Fruit fly (Drosophila melanogaster) whole organism, embryonic: ENCODE data around the gene Naa80.
A peak's percentile ranks its signal among the peaks of the same experiment; 100 is the strongest.

ENCODE experiments used
- Atf6 ChIP-seq: fragments of 200-800 bp; sonication (Bioruptor generic); IDR thresholded peaks from 2 replicates; pipeline ENCODE4 v1.3.6; 2022; ENCODE audit warnings: missing biosample characterization, missing genetic modification characterization
- CG13287 ChIP-seq: fragments of 200-800 bp; sonication (Bioruptor generic); IDR thresholded peaks from 2 replicates; pipeline ENCODE4 v1.3.6; 2022; ENCODE audit warnings: missing biosample characterization, missing genetic modification characterization; ENCODE audit not compliant: partially characterized antibody
- CG14860 ChIP-seq: fragments of 200-800 bp; sonication (Bioruptor generic); IDR thresholded peaks from 3 replicates; pipeline ENCODE4 v1.3.6; 2022; ENCODE audit warnings: missing biosample characterization, missing genetic modification characterization; ENCODE audit not compliant: partially characterized antibody
- CG15514 ChIP-seq: fragments of 200-800 bp; sonication (Bioruptor generic); optimal IDR thresholded peaks from 3 replicates; lab custom pipeline; 2017; ENCODE audit warnings: missing biosample characterization, missing genetic modification characterization, mild to moderate bottlenecking, moderate library complexity, missing genetic modification reagents
- CG15601 ChIP-seq: fragments of 200-800 bp; sonication (Bioruptor generic); optimal IDR thresholded peaks from 3 replicates; lab custom pipeline; 2019; ENCODE audit warnings: missing biosample characterization, mild to moderate bottlenecking, missing genetic modification characterization, moderate library complexity
- CG16863 ChIP-seq: fragments of 200-800 bp; sonication (Bioruptor generic); optimal IDR thresholded peaks from 3 replicates; lab custom pipeline; 2016; ENCODE audit warnings: missing biosample characterization, missing genetic modification characterization
- CG17612 ChIP-seq: fragments of 200-800 bp; sonication (Bioruptor generic); IDR thresholded peaks from 2 replicates; pipeline ENCODE4 v1.3.6; 2022; ENCODE audit warnings: missing biosample characterization, missing genetic modification characterization
- CG18262 ChIP-seq: fragments of 200-800 bp; optimal IDR thresholded peaks from 3 replicates; lab custom pipeline; 2019; ENCODE audit warnings: missing biosample characterization, mild to moderate bottlenecking, missing genetic modification characterization, moderate library complexity
- CG18476 ChIP-seq: fragments of 200-800 bp; sonication (Bioruptor generic); optimal IDR thresholded peaks from 2 replicates; lab custom pipeline; 2016; ENCODE audit warnings: missing biosample characterization, mild to moderate bottlenecking, missing genetic modification characterization
- CG18764 ChIP-seq: fragments of 200-800 bp; sonication (Bioruptor generic); optimal IDR thresholded peaks from 3 replicates; lab custom pipeline; 2016; ENCODE audit warnings: missing biosample characterization, missing genetic modification characterization
- CG4360 ChIP-seq: fragments of 200-800 bp; sonication (Bioruptor generic); IDR thresholded peaks from 2 replicates; pipeline ENCODE4 v1.3.6; 2022; ENCODE audit warnings: missing biosample characterization, missing genetic modification characterization
- CG5180 ChIP-seq: fragments of 200-800 bp; sonication (Bioruptor generic); optimal IDR thresholded peaks from 3 replicates; lab custom pipeline; 2017; ENCODE audit warnings: missing biosample characterization, missing genetic modification characterization, mild to moderate bottlenecking, moderate library complexity, missing genetic modification reagents
- CG5953 ChIP-seq: fragments of 200-800 bp; sonication (Bioruptor generic); IDR thresholded peaks from 2 replicates; pipeline ENCODE4 v1.3.6; 2022; ENCODE audit warnings: missing biosample characterization, missing genetic modification characterization
- CG9797 ChIP-seq: fragments of 200-800 bp; sonication (Bioruptor generic); optimal IDR thresholded peaks from 3 replicates; lab custom pipeline; 2018; ENCODE audit warnings: missing biosample characterization, mild to moderate bottlenecking, missing genetic modification characterization
- Deaf1 ChIP-seq: fragments of 200-800 bp; optimal IDR thresholded peaks from 3 replicates; lab custom pipeline; 2019; ENCODE audit warnings: missing biosample characterization, mild to moderate bottlenecking, missing genetic modification characterization, moderate library complexity
- Dip2 ChIP-seq: fragments of 200-800 bp; sonication (Bioruptor generic); IDR thresholded peaks from 2 replicates; pipeline ENCODE4 v1.3.6; 2022; ENCODE audit warnings: missing biosample characterization, missing genetic modification characterization
- E2f2 ChIP-seq: fragments of 200-800 bp; sonication (Bioruptor generic); IDR thresholded peaks from 2 replicates; pipeline ENCODE4 v1.3.6; 2022; ENCODE audit warnings: missing biosample characterization, missing genetic modification characterization
- Eip74EF ChIP-seq, 2 experiments: fragments of 200-800 bp in 1 of 2; fragments of >200 bp in 1 of 2; sonication (Bioruptor generic) in 1 of 2; optimal IDR thresholded peaks; 2 replicates each; lab custom pipeline; 2017 to 2019; ENCODE audit warnings: missing biosample characterization in 2 of 2, missing genetic modification characterization in 2 of 2, mild to moderate bottlenecking in 1 of 2, moderate library complexity in 1 of 2
- Hr3 ChIP-seq: fragments of 200-800 bp; sonication (Bioruptor generic); optimal IDR thresholded peaks from 3 replicates; lab custom pipeline; 2016; ENCODE audit warnings: missing biosample characterization, missing genetic modification characterization
- Hsf ChIP-seq: fragments of 200-800 bp; sonication (Bioruptor generic); optimal IDR thresholded peaks from 3 replicates; lab custom pipeline; 2016; ENCODE audit warnings: missing biosample characterization, missing genetic modification characterization
- Scr ChIP-seq: fragments of 200-800 bp; sonication (Bioruptor generic); IDR thresholded peaks from 2 replicates; pipeline ENCODE4 v1.3.6; 2022; ENCODE audit warnings: missing biosample characterization, missing genetic modification characterization; ENCODE audit not compliant: partially characterized antibody
- Sox102F ChIP-seq: fragments of 200-800 bp; sonication (Bioruptor generic); optimal IDR thresholded peaks from 2 replicates; lab custom pipeline; 2018; ENCODE audit warnings: missing biosample characterization, mild to moderate bottlenecking, missing genetic modification characterization, moderate library complexity
- Xbp1 ChIP-seq: fragments of 200-800 bp; sonication (Bioruptor generic); optimal IDR thresholded peaks from 3 replicates; lab custom pipeline; 2016; ENCODE audit warnings: missing biosample characterization, mild to moderate bottlenecking, missing genetic modification characterization
- al ChIP-seq: fragments of 200-800 bp; sonication (Bioruptor generic); IDR thresholded peaks from 2 replicates; pipeline ENCODE4 v1.3.6; 2022; ENCODE audit warnings: missing biosample characterization, missing genetic modification characterization
- amos ChIP-seq: fragments of 200-800 bp; sonication (Bioruptor generic); IDR thresholded peaks from 2 replicates; pipeline ENCODE4 v1.3.6; 2022; ENCODE audit warnings: missing biosample characterization, missing genetic modification characterization; ENCODE audit not compliant: partially characterized antibody
- bbx ChIP-seq: fragments of 200-800 bp; sonication (Bioruptor generic); IDR thresholded peaks from 2 replicates; pipeline ENCODE4 v1.3.6; 2022; ENCODE audit warnings: missing biosample characterization, missing genetic modification characterization; ENCODE audit not compliant: partially characterized antibody
- bowl ChIP-seq: fragments of 200-800 bp; sonication (Bioruptor generic); IDR thresholded peaks from 2 replicates; pipeline ENCODE4 v1.3.6; 2022; ENCODE audit warnings: missing biosample characterization, missing genetic modification characterization
- crp ChIP-seq, 2 experiments: fragments of 200-800 bp; sonication (Bioruptor generic); optimal IDR thresholded peaks; 2 replicates in 1 of 2; 3 replicates in 1 of 2; lab custom pipeline; 2017; ENCODE audit warnings: missing biosample characterization in 2 of 2, missing genetic modification characterization in 2 of 2, mild to moderate bottlenecking in 1 of 2, moderate library complexity in 1 of 2
- dan ChIP-seq: fragments of 200-800 bp; sonication (Bioruptor generic); IDR thresholded peaks from 2 replicates; pipeline ENCODE4 v1.3.6; 2022; ENCODE audit warnings: missing biosample characterization, missing genetic modification characterization
- dmrt11E ChIP-seq: fragments of 200-800 bp; sonication (Bioruptor generic); optimal IDR thresholded peaks from 3 replicates; lab custom pipeline; 2018; ENCODE audit warnings: missing biosample characterization, mild to moderate bottlenecking, missing genetic modification characterization, moderate library complexity
- fru ChIP-seq: fragments of >200 bp; optimal IDR thresholded peaks from 2 replicates; lab custom pipeline; 2017
- hbn ChIP-seq: fragments of 200-800 bp; sonication (Bioruptor generic); IDR thresholded peaks from 2 replicates; pipeline ENCODE4 v1.3.6; 2022; ENCODE audit warnings: missing biosample characterization, missing genetic modification characterization; ENCODE audit not compliant: partially characterized antibody
- her ChIP-seq: fragments of 200-800 bp; sonication (Bioruptor generic); optimal IDR thresholded peaks from 2 replicates; lab custom pipeline; 2016; ENCODE audit warnings: missing biosample characterization, missing genetic modification characterization
- inv ChIP-seq: fragments of 200-800 bp; sonication (Bioruptor generic); IDR thresholded peaks from 2 replicates; pipeline ENCODE4 v1.3.6; 2022; ENCODE audit warnings: missing biosample characterization, missing genetic modification characterization; ENCODE audit not compliant: partially characterized antibody
- kni ChIP-seq: fragments of 200-800 bp; sonication (Bioruptor generic); optimal IDR thresholded peaks from 3 replicates; lab custom pipeline; 2017; ENCODE audit warnings: mild to moderate bottlenecking, missing biosample characterization, missing genetic modification reagents, missing genetic modification characterization
- lbe ChIP-seq: fragments of 200-800 bp; sonication (Bioruptor generic); optimal IDR thresholded peaks from 2 replicates; lab custom pipeline; 2016; ENCODE audit warnings: missing biosample characterization, mild to moderate bottlenecking, missing genetic modification characterization
- nmo ChIP-seq: fragments of 200-800 bp; sonication (Bioruptor generic); optimal IDR thresholded peaks from 2 replicates; lab custom pipeline; 2018; ENCODE audit warnings: missing biosample characterization, mild to moderate bottlenecking, missing genetic modification characterization, moderate library complexity
- org-1 ChIP-seq: fragments of 200-800 bp; sonication (Bioruptor generic); optimal IDR thresholded peaks from 2 replicates; lab custom pipeline; 2017; ENCODE audit warnings: missing biosample characterization, missing genetic modification characterization
- pan ChIP-seq, 4 experiments: fragments of >200 bp in 3 of 4; fragments of 200-800 bp in 1 of 4; sonication (Bioruptor generic) in 1 of 4; optimal IDR thresholded peaks in 3 of 4; IDR thresholded peaks in 1 of 4; 2 replicates each; pipeline versions ENCODE4 v1.3.6 to Lab custom; 2017 to 2022; ENCODE audit warnings: missing biosample characterization in 2 of 4, missing genetic modification characterization in 2 of 4, mixed read lengths in 1 of 4
- schlank ChIP-seq: fragments of 200-800 bp; sonication (Bioruptor generic); optimal IDR thresholded peaks from 2 replicates; lab custom pipeline; 2018; ENCODE audit warnings: missing biosample characterization, mild to moderate bottlenecking, missing genetic modification characterization
- scrt ChIP-seq: fragments of 200-800 bp; sonication (Bioruptor generic); optimal IDR thresholded peaks from 2 replicates; lab custom pipeline; 2018; ENCODE audit warnings: missing biosample characterization, mild to moderate bottlenecking, missing genetic modification characterization, moderate library complexity
- ssp ChIP-seq: fragments of 200-800 bp; sonication (Bioruptor generic); IDR thresholded peaks from 2 replicates; pipeline ENCODE4 v1.3.6; 2022; ENCODE audit warnings: missing biosample characterization, missing genetic modification characterization
- stc ChIP-seq: fragments of 200-800 bp; sonication (Bioruptor generic); IDR thresholded peaks from 2 replicates; pipeline ENCODE4 v1.3.6; 2022; ENCODE audit warnings: missing biosample characterization, missing genetic modification characterization
- tll ChIP-seq, 2 experiments: fragments of 200-800 bp in 1 of 2; fragments of >200 bp in 1 of 2; sonication (Bioruptor generic) in 1 of 2; optimal IDR thresholded peaks; 2 replicates each; lab custom pipeline; 2017 to 2019; ENCODE audit warnings: missing biosample characterization in 2 of 2, missing genetic modification characterization in 2 of 2, mild to moderate bottlenecking in 1 of 2, moderate library complexity in 1 of 2
- trh ChIP-seq: fragments of 200-800 bp; sonication (Bioruptor generic); optimal IDR thresholded peaks from 2 replicates; lab custom pipeline; 2016; ENCODE audit warnings: missing biosample characterization, missing genetic modification characterization
- unc-4 ChIP-seq: fragments of 200-800 bp; sonication (Bioruptor generic); IDR thresholded peaks from 2 replicates; pipeline ENCODE4 v1.3.6; 2022; ENCODE audit warnings: missing biosample characterization, missing genetic modification characterization; ENCODE audit not compliant: partially characterized antibody

Naa80 gene

DNA sequence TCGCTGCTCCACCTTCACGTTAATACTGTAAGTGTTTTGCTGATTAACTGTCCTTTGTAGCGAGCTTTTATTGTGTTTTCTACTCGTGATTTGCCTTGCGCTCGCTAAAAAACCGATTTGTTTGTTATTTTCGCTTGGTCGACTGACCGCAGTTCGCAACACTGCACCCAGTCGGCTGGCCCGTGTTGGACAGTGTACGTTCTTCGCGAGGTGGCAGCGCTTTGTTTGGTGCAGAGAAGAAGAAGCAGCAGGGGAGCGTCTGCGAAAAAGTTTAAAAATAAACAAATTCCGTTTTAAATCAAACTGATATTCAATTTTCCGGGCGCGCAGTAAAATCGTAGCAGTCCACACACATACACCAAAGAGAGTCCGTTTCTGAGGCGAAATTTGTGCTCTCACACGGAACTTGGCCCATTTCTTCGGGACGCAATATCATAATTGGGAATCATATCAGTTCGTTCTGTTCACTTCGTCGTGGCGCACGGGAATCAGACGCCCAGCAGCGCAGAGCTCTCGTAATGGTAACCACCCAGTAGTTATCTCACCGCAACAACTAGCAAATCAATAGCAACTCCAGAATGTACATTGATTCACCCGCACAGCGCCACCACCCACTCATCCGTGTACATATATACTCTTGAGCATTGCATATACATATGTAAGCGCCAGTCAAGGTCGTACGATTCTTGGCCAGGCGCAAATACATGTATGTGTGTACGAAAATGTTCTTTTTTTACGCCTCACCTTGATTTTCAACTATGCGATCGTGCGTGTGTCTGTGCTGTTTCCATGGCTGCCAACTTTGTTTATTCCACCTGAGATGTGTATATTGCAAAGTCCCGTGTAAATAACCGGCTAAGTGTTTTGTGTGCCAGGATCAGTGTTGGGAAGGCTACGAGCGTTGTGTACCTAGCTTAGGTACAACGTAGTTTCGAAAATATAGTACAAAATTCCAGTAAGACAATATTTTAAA is at the start of gene Naa80 (continued):
- peak; percentile 54 for TF ChIP-seq CG13287
- TF ChIP-seq CG14860 (GFP tag; lab: Robert Waterston, UW), result no peak
- no peak for TF ChIP-seq CG9797 (GFP tag; lab: Kevin White, UChicago)
- no peak; the same call in 1 of the 2 replicates for TF ChIP-seq unc-4 (GFP tag; lab: Robert Waterston, UW)
- TF ChIP-seq Atf6, result peak; percentile 29; the same call in 1 of the 2 replicates
- no peak for TF ChIP-seq Dip2 (GFP tag; lab: Robert Waterston, UW)
- peak; percentile 65 for TF ChIP-seq bbx (GFP tag; lab: Robert Waterston, UW)
- peak; percentile 54 for TF ChIP-seq Hr3 (GFP tag; lab: Kevin White, UChicago)
- no peak for TF ChIP-seq hbn
- peak; percentile 53 for TF ChIP-seq Deaf1
- TF ChIP-seq scrt (GFP tag; lab: Kevin White, UChicago), result no peak
- TF ChIP-seq Xbp1 (GFP tag; lab: Kevin White, UChicago), result peak; percentile 73
- no peak for TF ChIP-seq Sox102F (GFP tag; lab: Kevin White, UChicago)
- no peak for TF ChIP-seq dan
- no peak for TF ChIP-seq Eip74EF (GFP tag; optimal IDR thresholded peaks at IDR 0.05; lab: Kevin White, UChicago)
- peak; percentile 28; the same call in 1 of the 2 replicates for TF ChIP-seq inv
- peak; percentile 63 for TF ChIP-seq lbe (GFP tag; lab: Kevin White, UChicago)
- no peak for TF ChIP-seq org-1
- TF ChIP-seq Hsf (GFP tag; lab: Kevin White, UChicago), result peak; percentile 75
- peak; percentile 34 for TF ChIP-seq CG18764 (GFP tag; lab: Kevin White, UChicago)
- TF ChIP-seq pan (optimal IDR thresholded peaks at IDR 0.05; lab: Kevin White, UChicago), result no peak
- peak in 1 of 2 experiments; percentile 54 for TF ChIP-seq pan (GFP tag; optimal IDR thresholded peaks at IDR 0.05 in 1 of 2, IDR thresholded peaks at IDR 0.05 in 1 of 2)
- peak; percentile 64 for TF ChIP-seq amos
- TF ChIP-seq CG16863, result peak; percentile 27
- TF ChIP-seq nmo (GFP tag; lab: Kevin White, UChicago), result peak; percentile 63
- TF ChIP-seq CG15601 (tag; lab: Kevin White, UChicago), result peak; percentile 22
- peak; percentile 83 for TF ChIP-seq CG15514
- TF ChIP-seq dmrt11E, result peak; percentile 16
- TF ChIP-seq crp (GFP tag; optimal IDR thresholded peaks at IDR 0.05; lab: Kevin White, UChicago), result peak in 1 of 2 experiments; percentile 45
- peak; percentile 84 for TF ChIP-seq her (GFP tag; lab: Kevin White, UChicago)
- no peak for TF ChIP-seq bowl (GFP tag; lab: Robert Waterston, UW)
- no peak for TF ChIP-seq schlank (tag; lab: Kevin White, UChicago)
- TF ChIP-seq CG18476 (GFP tag; lab: Kevin White, UChicago), result peak; percentile 43
- TF ChIP-seq fru (lab: Kevin White, UChicago), result no peak
- peak; percentile 54 for TF ChIP-seq kni
- no peak for TF ChIP-seq CG5180
- TF ChIP-seq CG17612 (GFP tag; lab: Robert Waterston, UW), result no peak
- TF ChIP-seq trh, result peak; percentile 19
- peak; percentile 41; the same call in 1 of the 2 replicates for TF ChIP-seq ssp (GFP tag; lab: Robert Waterston, UW)
- TF ChIP-seq E2f2 (GFP tag; lab: Robert Waterston, UW), result peak; percentile 84
- TF ChIP-seq al (GFP tag; lab: Robert Waterston, UW), result peak; percentile 61
- TF ChIP-seq CG5953 (GFP tag; lab: Robert Waterston, UW), result no peak
- 0 out of 2 replicates have a peak, but pooled peaks have one; percentile 11 for TF ChIP-seq CG4360 (GFP tag; lab: Robert Waterston, UW)
- peak; percentile 44; the same call in 1 of the 2 replicates for TF ChIP-seq Scr (GFP tag; lab: Robert Waterston, UW)
- TF ChIP-seq CG18262 (tag; lab: Kevin White, UChicago), result peak; percentile 11
- no peak for TF ChIP-seq stc (GFP tag; lab: Robert Waterston, UW)
- TF ChIP-seq tll (GFP tag; optimal IDR thresholded peaks at IDR 0.05; lab: Kevin White, UChicago), result peak in 1 of 2 experiments; percentile 32
